Worm (Caenorhabditis elegans) whole organism, L4 larva: ENCODE measurements around the gene ceh-90.
"Not testable (repeated sequence)": the region's sequence is repeated elsewhere in the genome, so short reads cannot be mapped to it uniquely, and the experiment has no call there.

Experiments used
- D1046.2 ChIP-seq: fragments of 200-800 bp; sonication (Bioruptor generic); IDR thresholded peaks from 2 replicates; pipeline ENCODE4 v1.3.6; 2022; ENCODE audit warnings: missing genetic modification characterization, missing compliant biosample characterization
- F10B5.3 ChIP-seq: sonication (generic microtip); optimal IDR thresholded peaks from 2 replicates; lab custom pipeline; 2016; ENCODE audit warnings: mild to moderate bottlenecking, missing genetic modification characterization, missing compliant biosample characterization
- F37D6.2 ChIP-seq: sonication (generic microtip); optimal IDR thresholded peaks from 2 replicates; lab custom pipeline; 2016; ENCODE audit warnings: mild to moderate bottlenecking, missing genetic modification characterization, missing compliant biosample characterization
- F44E2.7 ChIP-seq: fragments of 200-800 bp; sonication (Bioruptor generic); IDR thresholded peaks from 2 replicates; pipeline ENCODE4 v2.1.2; 2022; ENCODE audit warnings: missing genetic modification characterization, missing compliant biosample characterization
- T26A8.4 ChIP-seq: fragments of 200-800 bp; sonication (Bioruptor generic); IDR thresholded peaks from 2 replicates; pipeline ENCODE4 v1.3.6; 2022; ENCODE audit warnings: missing genetic modification characterization, missing compliant biosample characterization
- Y105C5A.15 ChIP-seq: fragments of 200-800 bp; sonication (Bioruptor generic); IDR thresholded peaks from 2 replicates; pipeline ENCODE4 v1.3.6; 2022; ENCODE audit warnings: missing genetic modification characterization, missing compliant biosample characterization
- Y48G9A.11 ChIP-seq: fragments of 200-800 bp; sonication (Bioruptor generic); IDR thresholded peaks from 2 replicates; pipeline ENCODE4 v1.3.6; 2022; ENCODE audit warnings: missing genetic modification reagents, missing genetic modification characterization, missing compliant biosample characterization
- Y75B8A.6 ChIP-seq: fragments of 200-800 bp; sonication (Bioruptor generic); IDR thresholded peaks from 2 replicates; pipeline ENCODE4 v1.3.6; 2022; ENCODE audit warnings: missing genetic modification reagents, missing genetic modification characterization, missing compliant biosample characterization
- ZK337.2 ChIP-seq: fragments of 200-800 bp; sonication (Bioruptor generic); IDR thresholded peaks from 2 replicates; pipeline ENCODE4 v1.3.6; 2022; ENCODE audit warnings: missing genetic modification reagents, missing genetic modification characterization, missing compliant biosample characterization
- aly-2 ChIP-seq: sonication (generic microtip); optimal IDR thresholded peaks from 2 replicates; lab custom pipeline; 2018; ENCODE audit warnings: missing biosample characterization, missing genetic modification characterization
- ceh-32 ChIP-seq: sonication (generic microtip); optimal IDR thresholded peaks from 2 replicates; lab custom pipeline; 2016; ENCODE audit warnings: mild to moderate bottlenecking, missing genetic modification characterization, missing compliant biosample characterization; ENCODE audit not compliant: poor library complexity
- ceh-44 ChIP-seq: fragments of 200-800 bp; sonication (Bioruptor generic); IDR thresholded peaks from 2 replicates; pipeline ENCODE4 v1.3.6; 2022; ENCODE audit warnings: missing genetic modification reagents, missing genetic modification characterization, missing compliant biosample characterization
- ces-1 ChIP-seq: fragments of 150-350 bp; sonication (generic microtip); optimal IDR thresholded peaks from 4 replicates; lab custom pipeline; 2014; ENCODE audit warnings: missing biosample characterization, missing genetic modification reagents, missing genetic modification characterization
- ctbp-1 ChIP-seq: fragments of 200-800 bp; sonication (Bioruptor generic); IDR thresholded peaks from 2 replicates; pipeline ENCODE4 v1.3.6; 2022; ENCODE audit warnings: missing genetic modification reagents, missing genetic modification characterization, missing compliant biosample characterization
- daf-12 ChIP-seq: fragments of 150-350 bp; optimal IDR thresholded peaks from 2 replicates; lab custom pipeline; 2014; ENCODE audit warnings: missing biosample characterization, missing genetic modification reagents, missing genetic modification characterization
- daf-16 ChIP-seq, 3 experiments: sonication (generic microtip); optimal IDR thresholded peaks; 2 replicates each; lab custom pipeline; 2016 to 2017; ENCODE audit warnings: missing genetic modification characterization in 3 of 3, missing genetic modification reagents in 3 of 3, mild to moderate bottlenecking in 2 of 3, missing compliant biosample characterization in 2 of 3, missing biosample characterization in 1 of 3, moderate library complexity in 1 of 3
- daf-19 ChIP-seq: fragments of 200-800 bp; sonication (Bioruptor generic); conservative IDR thresholded peaks from 2 replicates; pipeline ENCODE4 v1.3.6; 2022; ENCODE audit warnings: missing genetic modification characterization, missing compliant biosample characterization
- dmd-6 ChIP-seq: fragments of 200-800 bp; sonication (Bioruptor generic); IDR thresholded peaks from 2 replicates; pipeline ENCODE4 v1.3.6; 2022; ENCODE audit warnings: missing genetic modification reagents, missing genetic modification characterization, missing compliant biosample characterization
- duxl-1 ChIP-seq: sonication (generic microtip); optimal IDR thresholded peaks from 2 replicates; lab custom pipeline; 2016; ENCODE audit warnings: mild to moderate bottlenecking, missing genetic modification characterization, moderate library complexity, missing compliant biosample characterization; ENCODE audit not compliant: poor library complexity
- egl-43 ChIP-seq: fragments of 200-800 bp; sonication (Bioruptor generic); IDR thresholded peaks from 2 replicates; pipeline ENCODE4 v1.3.6; 2022; ENCODE audit warnings: missing genetic modification reagents, missing genetic modification characterization, missing compliant biosample characterization
- fkh-10 ChIP-seq: fragments of 150-350 bp; optimal IDR thresholded peaks from 2 replicates; lab custom pipeline; 2014; ENCODE audit warnings: missing biosample characterization, missing genetic modification reagents, missing genetic modification characterization
- gei-8 ChIP-seq: fragments of 200-800 bp; sonication (Bioruptor generic); optimal IDR thresholded peaks from 2 replicates; lab custom pipeline; 2018; ENCODE audit warnings: mild to moderate bottlenecking, missing genetic modification characterization, missing compliant biosample characterization
- lim-7 ChIP-seq: fragments of 200-800 bp; sonication (Bioruptor generic); IDR thresholded peaks from 2 replicates; pipeline ENCODE4 v1.3.6; 2022; ENCODE audit warnings: missing genetic modification characterization, missing compliant biosample characterization
- lin-29 ChIP-seq: fragments of 200-800 bp; sonication (Bioruptor generic); IDR thresholded peaks from 2 replicates; pipeline ENCODE4 v1.3.6; 2022; ENCODE audit warnings: missing genetic modification reagents, missing genetic modification characterization, missing compliant biosample characterization
- lin-38 ChIP-seq: fragments of 200-800 bp; sonication (Bioruptor generic); IDR thresholded peaks from 2 replicates; pipeline ENCODE4 v1.3.6; 2022; ENCODE audit warnings: missing genetic modification reagents, missing genetic modification characterization, missing compliant biosample characterization
- madf-5 ChIP-seq, 2 experiments: fragments of 200-800 bp; sonication (Bioruptor generic); IDR thresholded peaks; 2 replicates each; pipeline ENCODE4 v1.3.6; 2022; ENCODE audit warnings: missing compliant biosample characterization in 2 of 2, missing genetic modification characterization in 2 of 2
- madf-9 ChIP-seq: fragments of 200-800 bp; sonication (Bioruptor generic); conservative IDR thresholded peaks from 2 replicates; pipeline ENCODE4 v1.3.6; 2022; ENCODE audit warnings: missing genetic modification reagents, missing genetic modification characterization, missing compliant biosample characterization
- mes-2 ChIP-seq: sonication (generic microtip); optimal IDR thresholded peaks from 2 replicates; lab custom pipeline; 2016; ENCODE audit warnings: missing genotype, mild to moderate bottlenecking, missing genetic modification characterization, missing compliant biosample characterization; ENCODE audit not compliant: poor library complexity, severe bottlenecking
- mxl-2 ChIP-seq: fragments of 200-800 bp; sonication (Bioruptor generic); conservative IDR thresholded peaks from 2 replicates; pipeline ENCODE4 v1.3.6; 2022; ENCODE audit warnings: missing genetic modification reagents, missing genetic modification characterization, missing compliant biosample characterization
- nhr-102 ChIP-seq: sonication (generic microtip); optimal IDR thresholded peaks from 2 replicates; lab custom pipeline; 2016; ENCODE audit warnings: mild to moderate bottlenecking, missing genetic modification characterization, moderate library complexity, missing compliant biosample characterization
- nhr-11 ChIP-seq: fragments of 150-350 bp; optimal IDR thresholded peaks from 2 replicates; lab custom pipeline; 2014; ENCODE audit warnings: missing biosample characterization, missing genetic modification characterization
- nhr-237 ChIP-seq: sonication (generic microtip); optimal IDR thresholded peaks from 2 replicates; lab custom pipeline; 2017; ENCODE audit warnings: missing biosample characterization, missing genetic modification characterization
- nhr-48 ChIP-seq: sonication (generic microtip); optimal IDR thresholded peaks from 2 replicates; lab custom pipeline; 2016; ENCODE audit warnings: mild to moderate bottlenecking, missing genetic modification characterization, missing compliant biosample characterization
- pha-4 ChIP-seq, 2 experiments: fragments of 150-350 bp in 1 of 2; fragments of 200-800 bp in 1 of 2; sonication (Bioruptor generic) in 1 of 2; IDR thresholded peaks in 1 of 2; optimal IDR thresholded peaks in 1 of 2; 2 replicates each; pipeline versions ENCODE4 v1.3.6 to Lab custom; 2014 to 2022; ENCODE audit warnings: missing genetic modification characterization in 2 of 2, missing genetic modification reagents in 2 of 2, missing biosample characterization in 1 of 2, missing compliant biosample characterization in 1 of 2
- pqm-1 ChIP-seq: sonication (generic microtip); optimal IDR thresholded peaks from 2 replicates; lab custom pipeline; 2017; ENCODE audit warnings: missing biosample characterization, missing genetic modification characterization
- sdz-12 ChIP-seq: fragments of 200-800 bp; sonication (Bioruptor generic); optimal IDR thresholded peaks from 2 replicates; lab custom pipeline; 2018; ENCODE audit warnings: mild to moderate bottlenecking, missing genetic modification characterization, missing compliant biosample characterization
- set-16 ChIP-seq: fragments of 200-800 bp; sonication (Bioruptor generic); IDR thresholded peaks from 2 replicates; pipeline ENCODE4 v1.3.6; 2022; ENCODE audit warnings: missing genetic modification reagents, missing genetic modification characterization, missing compliant biosample characterization
- tag-97 ChIP-seq: fragments of 200-800 bp; sonication (Bioruptor generic); IDR thresholded peaks from 2 replicates; pipeline ENCODE4 v1.3.6; 2022; ENCODE audit warnings: missing genetic modification characterization, missing compliant biosample characterization
- unc-62 ChIP-seq, 3 experiments: fragments of 150-350 bp in 1 of 3; sonication (generic microtip); optimal IDR thresholded peaks in 2 of 3; peaks in 1 of 3; 1 replicate in 1 of 3; 2 replicates in 2 of 3; lab custom pipeline; 2014 to 2017; ENCODE audit warnings: missing biosample characterization in 3 of 3, missing genetic modification characterization in 3 of 3, missing genetic modification reagents in 3 of 3, missing genotype in 1 of 3
- vab-7 ChIP-seq: fragments of 200-800 bp; sonication (Bioruptor generic); IDR thresholded peaks from 2 replicates; pipeline ENCODE4 v1.3.6; 2022; ENCODE audit warnings: missing genetic modification reagents, missing genetic modification characterization, missing compliant biosample characterization
- zip-2 ChIP-seq: fragments of 150-350 bp; optimal IDR thresholded peaks from 2 replicates; lab custom pipeline; 2014; ENCODE audit warnings: missing biosample characterization, missing genetic modification characterization

ceh-90 gene

ce11 chrX:14141344-14141841 lies 15.4 kb downstream of the ceh-90 start:
- TF ChIP-seq ces-1 (GFP tag; lab: Kevin White, UChicago) (peak; percentile 2), set-16 (GFP tag; lab: Robert Waterston, UW) (no peak), unc-62 (GFP tag; optimal IDR thresholded peaks at IDR 0.05 in 1 of 2; lab: Kevin White, UChicago) (peak in 1 of 2 experiments; percentile 83), unc-62 (tag; optimal IDR thresholded peaks at IDR 0.05; lab: Kevin White, UChicago) (no peak)

- no peak for TF ChIP-seq pqm-1
- no peak for TF ChIP-seq ceh-32
- no peak for TF ChIP-seq ctbp-1 (GFP tag; lab: Robert Waterston, UW)
- no peak for TF ChIP-seq madf-9 (GFP tag; lab: Robert Waterston, UW)
- TF ChIP-seq gei-8 (GFP tag; lab: Kevin White, UChicago), result no peak
- TF ChIP-seq nhr-102 (tag; lab: Kevin White, UChicago), result no peak
- TF ChIP-seq ces-1 (GFP tag; lab: Kevin White, UChicago), result no peak
These were observed 16.8 kb downstream of the ceh-90 start, which contains the start of gene nkat-1 for ce11 chrX:14140040-14140439. nkat-1 (minus strand) TSS chrX:14140140.

ce11 chrX:14136795-14137194 lies 20.0 kb downstream of the ceh-90 start:
- TF ChIP-seq lim-7 (GFP tag; lab: Robert Waterston, UW) (peak; percentile 58; the same call in 1 of the 2 replicates), duxl-1 (peak; percentile 43), lin-38 (GFP tag; lab: Robert Waterston, UW) (peak; percentile 62), vab-7 (0 out of 2 replicates have a peak, but pooled peaks have one; percentile 45), mes-2 (tag; lab: Kevin White, UChicago) (peak; percentile 25), Y105C5A.15 (0 out of 2 replicates have a peak, but pooled peaks have one; percentile 44), dmd-6 (GFP tag; lab: Robert Waterston, UW) (peak; percentile 34; the same call in 1 of the 2 replicates), daf-19 (GFP tag; lab: Robert Waterston, UW) (peak; percentile 68; the same call in 1 of the 2 replicates), madf-5 (GFP tag; IDR thresholded peaks at IDR 0.05; lab: Robert Waterston, UW) (0 out of 4 replicates have a peak, but pooled peaks of 1 of the 2 experiments have one; percentile 11), daf-16 (tag; optimal IDR thresholded peaks at IDR 0.05; lab: Kevin White, UChicago) (peak; percentile 10), F44E2.7 (0 out of 2 replicates have a peak, but pooled peaks have one; percentile 42), T26A8.4 (peak; percentile 54; the same call in 1 of the 2 replicates), lin-29 (GFP tag; lab: Robert Waterston, UW) (0 out of 2 replicates have a peak, but pooled peaks have one; percentile 13), egl-43 (GFP tag; lab: Robert Waterston, UW) (peak; percentile 78; the same call in 1 of the 2 replicates)
- TF ChIP-seq daf-16 (GFP tag; optimal IDR thresholded peaks at IDR 0.05; lab: Kevin White, UChicago), result not testable (repeated sequence)

ce11 chrX:14134883-14135282 lies 21.9 kb downstream of the ceh-90 start:
- no peak for TF ChIP-seq ctbp-1 (GFP tag; lab: Robert Waterston, UW)
- no peak for TF ChIP-seq nhr-237 (tag; lab: Kevin White, UChicago)
- TF ChIP-seq tag-97, result no peak
- TF ChIP-seq ZK337.2 (GFP tag; lab: Robert Waterston, UW), result no peak
- no peak for TF ChIP-seq Y75B8A.6
- no peak for TF ChIP-seq gei-8 (GFP tag; lab: Kevin White, UChicago)
- no peak for TF ChIP-seq daf-12 (tag; lab: Kevin White, UChicago)
- TF ChIP-seq nhr-48 (tag; lab: Kevin White, UChicago), result no peak
- peak; percentile 39 for TF ChIP-seq dmd-6 (GFP tag; lab: Robert Waterston, UW)
- TF ChIP-seq D1046.2, result 0 out of 2 replicates have a peak, but pooled peaks have one; percentile 10
- TF ChIP-seq T26A8.4, result peak; percentile 47; the same call in 1 of the 2 replicates
- no peak for TF ChIP-seq sdz-12 (GFP tag; lab: Kevin White, UChicago)
- no peak for TF ChIP-seq mxl-2 (GFP tag; lab: Robert Waterston, UW)
- TF ChIP-seq ceh-44, result no peak; the same call in 1 of the 2 replicates
- no peak for TF ChIP-seq nhr-11 (tag; lab: Kevin White, UChicago)
- TF ChIP-seq Y48G9A.11 (GFP tag; lab: Robert Waterston, UW), result peak; percentile 56; the same call in 1 of the 2 replicates
- peak; percentile 39 for TF ChIP-seq duxl-1
- TF ChIP-seq pha-4 (GFP tag; IDR thresholded peaks at IDR 0.05; lab: Robert Waterston, UW), result peak; percentile 54; the same call in 1 of the 2 replicates
- TF ChIP-seq pha-4 (tag; optimal IDR thresholded peaks at IDR 0.05; lab: Kevin White, UChicago), result no peak
- TF ChIP-seq F44E2.7, result no peak
- no peak for TF ChIP-seq aly-2 (tag; lab: Kevin White, UChicago)
- TF ChIP-seq fkh-10 (GFP tag; lab: Kevin White, UChicago), result no peak
- TF ChIP-seq F37D6.2 (tag; lab: Kevin White, UChicago), result no peak
- TF ChIP-seq egl-43 (GFP tag; lab: Robert Waterston, UW), result peak; percentile 71; the same call in 1 of the 2 replicates
- no peak for TF ChIP-seq zip-2 (tag; lab: Kevin White, UChicago)
- no peak for TF ChIP-seq F10B5.3
